Fruit fly (Drosophila melanogaster) whole organism, prepupa: ENCODE results near the gene tfc.

Experiments used
- Blimp-1 ChIP-seq: fragments of 200-800 bp; sonication (Bioruptor generic); optimal IDR thresholded peaks from 3 replicates; lab custom pipeline; 2017; ENCODE audit warnings: missing biosample characterization, missing genetic modification characterization, mild to moderate bottlenecking, moderate library complexity, missing genetic modification reagents
- CG11294 ChIP-seq: fragments of 200-800 bp; sonication (Bioruptor generic); IDR thresholded peaks from 2 replicates; pipeline ENCODE4 v1.3.6; 2022; ENCODE audit warnings: missing biosample characterization, missing genetic modification characterization
- CG11762 ChIP-seq: fragments of 200-800 bp; sonication (Bioruptor generic); optimal IDR thresholded peaks from 3 replicates; lab custom pipeline; 2016; ENCODE audit warnings: missing biosample characterization, missing genetic modification characterization; ENCODE audit not compliant: insufficient read depth
- CG11902 ChIP-seq: fragments of 200-800 bp; sonication (Bioruptor generic); optimal IDR thresholded peaks from 3 replicates; lab custom pipeline; 2016; ENCODE audit warnings: missing biosample characterization, missing genetic modification characterization
- CG15336 ChIP-seq: fragments of 200-800 bp; sonication (Bioruptor generic); IDR thresholded peaks from 2 replicates; pipeline ENCODE4 v1.3.6; 2022; ENCODE audit warnings: missing biosample characterization, missing genetic modification characterization
- CG1621 ChIP-seq: fragments of 200-800 bp; sonication (Bioruptor generic); optimal IDR thresholded peaks from 3 replicates; lab custom pipeline; 2018; ENCODE audit warnings: missing biosample characterization, mild to moderate bottlenecking, missing genetic modification characterization
- CG16779 ChIP-seq: fragments of 200-800 bp; sonication (Bioruptor generic); optimal IDR thresholded peaks from 3 replicates; lab custom pipeline; 2017; ENCODE audit warnings: missing biosample characterization, mild to moderate bottlenecking, missing genetic modification characterization
- CG3032 ChIP-seq: fragments of 200-800 bp; optimal IDR thresholded peaks from 2 replicates; lab custom pipeline; 2019; ENCODE audit warnings: missing biosample characterization, mild to moderate bottlenecking, missing genetic modification characterization, moderate library complexity
- CG31627 ChIP-seq: fragments of 200-800 bp; sonication (Bioruptor generic); optimal IDR thresholded peaks from 3 replicates; lab custom pipeline; 2016; ENCODE audit warnings: missing biosample characterization, missing genetic modification characterization
- CG32006 ChIP-seq: fragments of 200-800 bp; sonication (Bioruptor generic); optimal IDR thresholded peaks from 3 replicates; lab custom pipeline; 2017; ENCODE audit warnings: missing biosample characterization, mild to moderate bottlenecking, missing genetic modification characterization
- CG34406 ChIP-seq: fragments of 200-800 bp; sonication (Bioruptor generic); optimal IDR thresholded peaks from 3 replicates; lab custom pipeline; 2016; ENCODE audit warnings: missing biosample characterization, missing genetic modification characterization
- CG3919 ChIP-seq: fragments of 200-800 bp; sonication (Bioruptor generic); optimal IDR thresholded peaks from 3 replicates; lab custom pipeline; 2016; ENCODE audit warnings: missing biosample characterization, missing genetic modification characterization
- CG4318 ChIP-seq: fragments of 200-800 bp; sonication (Bioruptor generic); optimal IDR thresholded peaks from 3 replicates; lab custom pipeline; 2017; ENCODE audit warnings: missing biosample characterization, mild to moderate bottlenecking, missing genetic modification characterization
- CG6792 ChIP-seq: fragments of 200-800 bp; sonication (Bioruptor generic); optimal IDR thresholded peaks from 3 replicates; lab custom pipeline; 2016; ENCODE audit warnings: missing biosample characterization, missing genetic modification characterization
- CG6854 ChIP-seq: fragments of 200-800 bp; sonication (Bioruptor generic); optimal IDR thresholded peaks from 2 replicates; lab custom pipeline; 2017; ENCODE audit warnings: missing biosample characterization, mild to moderate bottlenecking, missing genetic modification characterization
- CG9139 ChIP-seq: fragments of 200-800 bp; sonication (Bioruptor generic); optimal IDR thresholded peaks from 3 replicates; lab custom pipeline; 2017; ENCODE audit warnings: missing biosample characterization, mild to moderate bottlenecking, missing genetic modification characterization
- Eip75B ChIP-seq: fragments of 200-800 bp; sonication (Bioruptor generic); optimal IDR thresholded peaks from 3 replicates; lab custom pipeline; 2016; ENCODE audit warnings: missing biosample characterization, missing genetic modification characterization
- Eip78C ChIP-seq: fragments of 200-800 bp; sonication (Bioruptor generic); peaks from one replicate; lab custom pipeline; 2016; ENCODE audit warnings: missing biosample characterization, missing genetic modification characterization
- Ets21C ChIP-seq: fragments of 200-800 bp; sonication (Bioruptor generic); optimal IDR thresholded peaks from 3 replicates; lab custom pipeline; 2016; ENCODE audit warnings: missing biosample characterization, missing genetic modification characterization
- Gug ChIP-seq: fragments of 200-800 bp; sonication (Bioruptor generic); IDR thresholded peaks from 2 replicates; pipeline ENCODE4 v1.3.6; 2022; ENCODE audit warnings: missing biosample characterization, missing genetic modification characterization
- Hr38 ChIP-seq: sonication (Bioruptor generic); optimal IDR thresholded peaks from 2 replicates; lab custom pipeline; 2016; ENCODE audit warnings: missing biosample characterization, missing genetic modification characterization
- Hr4 ChIP-seq: fragments of 200-800 bp; sonication (Bioruptor generic); optimal IDR thresholded peaks from 3 replicates; lab custom pipeline; 2016; ENCODE audit warnings: missing biosample characterization, missing genetic modification characterization
- Lpt ChIP-seq: fragments of 200-800 bp; sonication (Bioruptor generic); optimal IDR thresholded peaks from 3 replicates; lab custom pipeline; 2016; ENCODE audit warnings: missing biosample characterization, missing genetic modification characterization
- Met ChIP-seq: fragments of 200-800 bp; sonication (Bioruptor generic); optimal IDR thresholded peaks from 3 replicates; lab custom pipeline; 2016; ENCODE audit warnings: missing biosample characterization, missing genetic modification characterization
- OdsH ChIP-seq: fragments of 200-800 bp; sonication (Bioruptor generic); optimal IDR thresholded peaks from 3 replicates; lab custom pipeline; 2016; ENCODE audit warnings: missing biosample characterization, missing genetic modification characterization
- Sox102F ChIP-seq: fragments of 200-800 bp; sonication (Bioruptor generic); optimal IDR thresholded peaks from 2 replicates; lab custom pipeline; 2016; ENCODE audit warnings: missing biosample characterization, mild to moderate bottlenecking, missing genetic modification characterization
- Sox15 ChIP-seq: fragments of 200-800 bp; sonication (Bioruptor generic); optimal IDR thresholded peaks from 3 replicates; lab custom pipeline; 2016; ENCODE audit warnings: missing biosample characterization, missing genetic modification characterization
- acj6 ChIP-seq: fragments of 200-800 bp; sonication (Bioruptor generic); optimal IDR thresholded peaks from 3 replicates; lab custom pipeline; 2016; ENCODE audit warnings: missing biosample characterization, missing genetic modification characterization
- cyc ChIP-seq: fragments of 200-800 bp; sonication (Bioruptor generic); optimal IDR thresholded peaks from 3 replicates; lab custom pipeline; 2016; ENCODE audit warnings: missing biosample characterization, missing genetic modification characterization
- dsx ChIP-seq: fragments of 200-800 bp; optimal IDR thresholded peaks from 3 replicates; lab custom pipeline; 2019; ENCODE audit warnings: missing biosample characterization, mild to moderate bottlenecking, missing genetic modification characterization, moderate library complexity; ENCODE audit not compliant: poor library complexity, severe bottlenecking
- eg ChIP-seq: fragments of 200-800 bp; sonication (Bioruptor generic); IDR thresholded peaks from 3 replicates; pipeline ENCODE4 v1.3.6; 2022; ENCODE audit warnings: missing biosample characterization, missing genetic modification characterization
- esn ChIP-seq: fragments of 200-800 bp; sonication (Bioruptor generic); optimal IDR thresholded peaks from 2 replicates; lab custom pipeline; 2016; ENCODE audit warnings: missing biosample characterization, mild to moderate bottlenecking, missing genetic modification characterization, moderate library complexity
- fd85E ChIP-seq: fragments of 200-800 bp; sonication (Bioruptor generic); optimal IDR thresholded peaks from 3 replicates; lab custom pipeline; 2016; ENCODE audit warnings: missing biosample characterization, missing genetic modification characterization
- lz ChIP-seq: fragments of 200-800 bp; sonication (Bioruptor generic); optimal IDR thresholded peaks from 3 replicates; lab custom pipeline; 2016; ENCODE audit warnings: missing biosample characterization, missing genetic modification characterization
- net ChIP-seq: fragments of 200-800 bp; sonication (Bioruptor generic); optimal IDR thresholded peaks from 3 replicates; lab custom pipeline; 2016; ENCODE audit warnings: missing biosample characterization, missing genetic modification characterization
- pdm3 ChIP-seq: fragments of 200-800 bp; sonication (Bioruptor generic); optimal IDR thresholded peaks from 3 replicates; lab custom pipeline; 2016; ENCODE audit warnings: missing biosample characterization, missing genetic modification characterization
- salr ChIP-seq, 2 experiments: fragments of 200-800 bp; sonication (Bioruptor generic); optimal IDR thresholded peaks; 3 replicates each; lab custom pipeline; 2016 to 2018; ENCODE audit warnings: missing biosample characterization in 2 of 2, missing genetic modification characterization in 2 of 2, mild to moderate bottlenecking in 1 of 2
- svp ChIP-seq: fragments of 200-800 bp; sonication (Bioruptor generic); peaks from one replicate; lab custom pipeline; 2016; ENCODE audit warnings: missing biosample characterization, missing genetic modification characterization
- vri ChIP-seq: fragments of 200-800 bp; sonication (Bioruptor generic); optimal IDR thresholded peaks from 3 replicates; lab custom pipeline; 2016; ENCODE audit warnings: missing biosample characterization, mild to moderate bottlenecking, missing genetic modification characterization

Gene tfc

dm6 chr3L:1264998-1265397 lies 8.7 kb downstream of the tfc start (continued):
- TF ChIP-seq Ets21C (GFP tag; lab: Kevin White, UChicago) (peak; percentile 15), svp (GFP tag; lab: Kevin White, UChicago) (peak; percentile 89), Met (peak; percentile 53)

dm6 chr3L:1265423-1266002 lies 9.3 kb downstream of the tfc start:
- TF ChIP-seq Sox102F (GFP tag; lab: Kevin White, UChicago) (no peak), Hr38 (GFP tag; lab: Kevin White, UChicago) (no peak), CG1621 (peak; percentile 16), fd85E (GFP tag; lab: Kevin White, UChicago) (no peak), acj6 (no peak), CG15336 (GFP tag; lab: Robert Waterston, UW) (peak; percentile 14; the same call in 1 of the 2 replicates), Blimp-1 (peak; percentile 82), vri (GFP tag; lab: Kevin White, UChicago) (no peak), CG6854 (peak; percentile 14), CG34406 (GFP tag; lab: Kevin White, UChicago) (no peak), CG4318 (GFP tag; lab: Kevin White, UChicago) (no peak), eg (0 out of 3 replicates have a peak, but pooled peaks have one; percentile 35)
- TF ChIP-seq, all 60 proteins: peak for 5

- TF ChIP-seq dsx (GFP tag; lab: Kevin White, UChicago), result peak; percentile 18
- peak; percentile 13 for TF ChIP-seq svp (GFP tag; lab: Kevin White, UChicago)
- TF ChIP-seq CG32006 (GFP tag; lab: Kevin White, UChicago), result peak; percentile 1
- TF ChIP-seq Eip75B, result peak; percentile 72
- peak; percentile 74 for TF ChIP-seq CG1621
- TF ChIP-seq CG6792, result no peak
- peak; percentile 25 for TF ChIP-seq Eip78C (GFP tag; lab: Kevin White, UChicago)
- no peak for TF ChIP-seq Hr4 (GFP tag; lab: Kevin White, UChicago)
Measured at dm6 chr3L:1269013-1269412, 12.8 kb downstream of the tfc start.

DNA sequence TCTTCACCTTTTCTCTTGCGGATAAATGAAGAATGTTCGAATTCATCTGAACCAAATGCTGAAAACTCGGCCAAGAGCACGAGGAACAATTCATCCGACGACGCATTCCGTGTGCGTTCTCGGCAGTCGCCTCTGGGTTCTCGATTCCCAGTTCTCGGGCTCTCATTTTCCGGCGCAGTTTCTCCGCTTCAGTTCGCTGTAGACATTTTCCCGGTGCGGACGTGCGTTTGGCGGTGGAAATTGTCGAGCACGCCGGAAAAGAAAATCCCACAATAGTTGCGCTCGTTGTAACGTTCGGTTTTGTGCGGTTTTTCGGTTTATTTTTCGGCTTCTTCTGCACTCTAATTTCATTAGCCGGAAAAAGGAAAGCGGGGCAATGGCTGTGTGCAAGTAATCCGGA lies 19.5 kb downstream of the tfc start, which contains the start of gene CG32333:
CG32333 (plus strand) TSS at position 190 of the 400 bp plus-strand sequence.
- TF ChIP-seq eg (no peak), CG11762 (GFP tag; lab: Kevin White, UChicago) (no peak), CG4318 (GFP tag; lab: Kevin White, UChicago) (no peak), pdm3 (GFP tag; lab: Kevin White, UChicago) (no peak), vri (GFP tag; lab: Kevin White, UChicago) (no peak), CG11902 (no peak), CG6792 (no peak), CG3032 (tag; lab: Kevin White, UChicago) (no peak), CG15336 (GFP tag; lab: Robert Waterston, UW) (no peak), Met (no peak), Sox15 (GFP tag; lab: Kevin White, UChicago) (no peak), CG31627 (GFP tag; lab: Kevin White, UChicago) (no peak)

DNA sequence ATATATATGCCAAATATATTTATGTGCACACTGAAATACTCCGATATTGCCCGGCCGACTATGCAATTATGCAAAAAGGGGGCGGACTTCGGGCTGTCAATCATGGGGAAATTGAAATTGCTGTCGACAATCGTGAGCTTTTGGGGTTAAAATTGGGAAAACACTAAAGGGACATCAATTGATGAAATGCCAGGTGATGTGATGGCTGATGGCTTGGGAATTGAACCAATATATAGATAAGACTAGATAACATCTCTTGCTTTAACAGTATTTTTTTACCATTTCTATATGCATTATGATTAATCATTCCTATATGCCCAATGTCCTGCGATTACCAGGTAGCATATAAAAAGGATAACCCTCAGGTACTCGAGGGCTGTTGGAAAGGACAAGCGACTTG lies 21.7 kb downstream of the tfc start:
- peak; percentile 57 for TF ChIP-seq Eip78C (GFP tag; lab: Kevin White, UChicago)
- no peak for TF ChIP-seq cyc (GFP tag; lab: Kevin White, UChicago)
- TF ChIP-seq svp (GFP tag; lab: Kevin White, UChicago), result peak; percentile 68
- TF ChIP-seq CG15336 (GFP tag; lab: Robert Waterston, UW), result no peak
- no peak for TF ChIP-seq Hr38 (GFP tag; lab: Kevin White, UChicago)

DNA sequence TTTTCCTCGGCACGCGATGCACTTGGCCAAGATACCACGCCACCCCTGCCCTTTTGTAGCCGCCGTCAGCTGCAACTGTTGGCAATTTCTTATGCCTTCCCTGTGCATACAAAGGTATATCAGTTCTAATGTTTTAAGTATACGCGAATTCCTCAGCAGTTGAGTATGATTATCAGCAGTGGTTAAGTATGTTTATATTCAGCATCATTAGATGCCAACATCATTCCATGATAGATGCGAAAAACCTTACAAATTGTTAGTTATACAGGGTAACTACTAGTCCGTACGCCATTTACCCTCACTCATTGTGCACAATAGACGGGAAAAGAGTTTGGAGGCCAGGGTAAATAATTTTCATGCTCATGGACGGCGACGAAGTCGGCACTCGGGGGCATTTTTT lies 23.4 kb downstream of the tfc start:
- TF ChIP-seq Met (peak; percentile 1), Hr38 (GFP tag; lab: Kevin White, UChicago) (no peak), CG4318 (GFP tag; lab: Kevin White, UChicago) (no peak), CG16779 (tag; lab: Kevin White, UChicago) (no peak), Eip75B (no peak), fd85E (GFP tag; lab: Kevin White, UChicago) (no peak), Gug (GFP tag; lab: Robert Waterston, UW) (no peak), CG3919 (GFP tag; lab: Kevin White, UChicago) (no peak), Sox102F (GFP tag; lab: Kevin White, UChicago) (peak; percentile 7), CG31627 (GFP tag; lab: Kevin White, UChicago) (peak; percentile 4), Lpt (GFP tag; lab: Kevin White, UChicago) (peak; percentile 16), dsx (GFP tag; lab: Kevin White, UChicago) (no peak), net (GFP tag; lab: Kevin White, UChicago) (peak; percentile 21), Sox15 (GFP tag; lab: Kevin White, UChicago) (no peak), OdsH (GFP tag; lab: Kevin White, UChicago) (peak; percentile 47), CG11294 (GFP tag; lab: Robert Waterston, UW) (no peak), svp (GFP tag; lab: Kevin White, UChicago) (no peak), CG6854 (no peak), lz (GFP tag; lab: Kevin White, UChicago) (no peak), salr (GFP tag; optimal IDR thresholded peaks at IDR 0.05; lab: Kevin White, UChicago) (peak; percentile 15 to 22), esn (GFP tag; lab: Kevin White, UChicago) (no peak), CG9139 (GFP tag; lab: Kevin White, UChicago) (no peak), Hr4 (GFP tag; lab: Kevin White, UChicago) (peak; percentile 52)
